Fruit fly (Drosophila melanogaster) Kc167 (cell line): ENCODE results near the gene CG12115.

Experiments used
- Myc ChIP-seq: fragments of >200 bp; optimal IDR thresholded peaks from 2 replicates; lab custom pipeline; 2017; ENCODE audit warnings: missing external identifiers
- h ChIP-seq: fragments of >200 bp; optimal IDR thresholded peaks from 3 replicates; lab custom pipeline; 2018; ENCODE audit warnings: missing external identifiers

DNA sequence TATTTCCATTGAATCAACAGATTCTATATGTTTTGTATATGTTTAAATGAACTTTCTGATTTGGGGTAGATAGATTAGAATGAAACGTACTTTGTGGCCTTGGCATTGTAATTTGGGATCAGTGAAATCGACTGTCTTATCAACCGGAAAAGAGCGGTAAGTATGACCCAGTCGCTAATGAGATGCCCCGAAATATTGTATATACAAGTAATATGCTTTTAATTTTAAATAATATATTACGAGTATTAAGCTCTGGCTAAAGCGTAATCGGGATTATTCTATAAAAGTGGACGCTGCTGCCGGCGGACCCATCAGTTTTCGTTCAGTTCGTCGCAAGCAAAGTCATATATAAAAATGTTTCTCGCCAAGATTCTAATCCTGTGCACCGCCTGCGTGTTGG is 26.2 kb upstream of the CG12115 start, which contains the start of gene CG15369:
- TF ChIP-seq h (no peak), Myc (lab: Kevin White, UChicago) (no peak)
